Fruit fly (Drosophila melanogaster) whole organism, embryonic: Measurements from ENCODE around the gene jus.

Experiments
- Abd-B ChIP-seq: fragments of 200-800 bp; sonication (Bioruptor generic); optimal IDR thresholded peaks from 2 replicates; lab custom pipeline; 2018; ENCODE audit warnings: missing biosample characterization, mild to moderate bottlenecking, missing genetic modification characterization, moderate library complexity
- Atf6 ChIP-seq: fragments of 200-800 bp; sonication (Bioruptor generic); IDR thresholded peaks from 2 replicates; pipeline ENCODE4 v1.3.6; 2022; ENCODE audit warnings: missing biosample characterization, missing genetic modification characterization
- Awh ChIP-seq: fragments of 200-800 bp; sonication (Bioruptor generic); IDR thresholded peaks from 2 replicates; pipeline ENCODE4, ENCODE4 v1.3.6; 2022; ENCODE audit warnings: missing biosample characterization, missing genetic modification characterization
- Bdp1 ChIP-seq: fragments of 200-800 bp; sonication (Bioruptor generic); optimal IDR thresholded peaks from 3 replicates; lab custom pipeline; 2016; ENCODE audit warnings: missing biosample characterization, missing genetic modification characterization
- Bgb ChIP-seq: fragments of 200-800 bp; sonication (Bioruptor generic); IDR thresholded peaks from 2 replicates; pipeline ENCODE4 v1.3.6; 2022; ENCODE audit warnings: missing biosample characterization, missing genetic modification characterization; ENCODE audit not compliant: partially characterized antibody
- Blimp-1 ChIP-seq: fragments of 200-800 bp; sonication (Bioruptor generic); optimal IDR thresholded peaks from 3 replicates; lab custom pipeline; 2018; ENCODE audit warnings: missing biosample characterization, missing genetic modification characterization, mild to moderate bottlenecking, moderate library complexity, missing genetic modification reagents
- CG10462 ChIP-seq: fragments of 200-800 bp; sonication (Bioruptor generic); optimal IDR thresholded peaks from 2 replicates; lab custom pipeline; 2016; ENCODE audit warnings: missing biosample characterization, missing genetic modification characterization
- CG10543 ChIP-seq: fragments of 200-800 bp; sonication (Bioruptor generic); optimal IDR thresholded peaks from 3 replicates; lab custom pipeline; 2017; ENCODE audit warnings: missing biosample characterization, mild to moderate bottlenecking, missing genetic modification characterization, moderate library complexity
- CG12104 ChIP-seq: fragments of 200-800 bp; sonication (Bioruptor generic); optimal IDR thresholded peaks from 3 replicates; lab custom pipeline; 2016; ENCODE audit warnings: missing biosample characterization, missing genetic modification characterization
- CG12299 ChIP-seq: fragments of 200-800 bp; sonication (Bioruptor generic); optimal IDR thresholded peaks from 2 replicates; lab custom pipeline; 2018; ENCODE audit warnings: missing biosample characterization, mild to moderate bottlenecking, missing genetic modification characterization
- CG13775 ChIP-seq: fragments of 200-800 bp; sonication (Bioruptor generic); optimal IDR thresholded peaks from 3 replicates; lab custom pipeline; 2017; ENCODE audit warnings: missing biosample characterization, mild to moderate bottlenecking, missing genetic modification characterization
- CG15601 ChIP-seq: fragments of 200-800 bp; sonication (Bioruptor generic); optimal IDR thresholded peaks from 3 replicates; lab custom pipeline; 2019; ENCODE audit warnings: missing biosample characterization, mild to moderate bottlenecking, missing genetic modification characterization, moderate library complexity
- CG16863 ChIP-seq: fragments of 200-800 bp; sonication (Bioruptor generic); optimal IDR thresholded peaks from 3 replicates; lab custom pipeline; 2016; ENCODE audit warnings: missing biosample characterization, missing genetic modification characterization
- CG17912 ChIP-seq: fragments of 200-800 bp; sonication (Bioruptor generic); optimal IDR thresholded peaks from 2 replicates; lab custom pipeline; 2018; ENCODE audit warnings: missing biosample characterization, mild to moderate bottlenecking, missing genetic modification characterization
- CG18011 ChIP-seq: fragments of 200-800 bp; sonication (Bioruptor generic); optimal IDR thresholded peaks from 2 replicates; lab custom pipeline; 2017; ENCODE audit warnings: missing biosample characterization, missing genetic modification characterization, mild to moderate bottlenecking, moderate library complexity, missing genotype
- CG1832 ChIP-seq: fragments of 200-800 bp; sonication (Bioruptor generic); optimal IDR thresholded peaks from 2 replicates; lab custom pipeline; 2017; ENCODE audit warnings: missing biosample characterization, mild to moderate bottlenecking, missing genetic modification characterization, inconsistent platforms
- CG2889 ChIP-seq: fragments of 200-800 bp; sonication (Bioruptor generic); IDR thresholded peaks from 3 replicates; pipeline ENCODE4 v1.3.6; 2022; ENCODE audit warnings: missing biosample characterization, missing genetic modification characterization
- CG32767 ChIP-seq: fragments of 200-800 bp; sonication (Bioruptor generic); IDR thresholded peaks from 2 replicates; pipeline ENCODE4 v1.3.6; 2022; ENCODE audit warnings: missing biosample characterization, missing genetic modification characterization
- CG34224 ChIP-seq: fragments of 200-800 bp; sonication (Bioruptor generic); IDR thresholded peaks from 3 replicates; pipeline ENCODE4 v1.3.6; 2022; ENCODE audit warnings: missing biosample characterization, missing genetic modification characterization; ENCODE audit not compliant: partially characterized antibody
- CG6683 ChIP-seq: fragments of 200-800 bp; sonication (Bioruptor generic); optimal IDR thresholded peaks from 2 replicates; lab custom pipeline; 2017; ENCODE audit warnings: missing biosample characterization, mild to moderate bottlenecking, missing genetic modification characterization, missing genetic modification reagents
- CG6854 ChIP-seq: fragments of 200-800 bp; sonication (Bioruptor generic); optimal IDR thresholded peaks from 3 replicates; lab custom pipeline; 2017; ENCODE audit warnings: missing biosample characterization, mild to moderate bottlenecking, missing genetic modification characterization
- CG7963 ChIP-seq: fragments of 200-800 bp; sonication (Bioruptor generic); IDR thresholded peaks from 3 replicates; pipeline ENCODE4 v1.3.6; 2022; ENCODE audit warnings: missing biosample characterization, missing genetic modification characterization; ENCODE audit not compliant: partially characterized antibody
- CG9215 ChIP-seq: fragments of 200-800 bp; sonication (Bioruptor generic); IDR thresholded peaks from 2 replicates; pipeline ENCODE4 v1.3.6; 2022; ENCODE audit warnings: missing biosample characterization, missing genetic modification characterization
- CG9609 ChIP-seq: fragments of 200-800 bp; sonication (Bioruptor generic); optimal IDR thresholded peaks from 3 replicates; lab custom pipeline; 2016; ENCODE audit warnings: missing biosample characterization, missing genetic modification characterization
- CoRest ChIP-seq: fragments of 200-800 bp; sonication (Bioruptor generic); optimal IDR thresholded peaks from 3 replicates; lab custom pipeline; 2018; ENCODE audit warnings: missing biosample characterization, mild to moderate bottlenecking, missing genetic modification characterization, moderate library complexity
- D ChIP-seq, 2 experiments: fragments of 200-800 bp in 1 of 2; fragments of >200 bp in 1 of 2; sonication (Bioruptor generic) in 1 of 2; optimal IDR thresholded peaks; 2 replicates in 1 of 2; 3 replicates in 1 of 2; lab custom pipeline; 2017; ENCODE audit warnings: mild to moderate bottlenecking in 1 of 2, missing biosample characterization in 1 of 2, missing genetic modification characterization in 1 of 2, missing genetic modification reagents in 1 of 2
- Fer2 ChIP-seq: fragments of 200-800 bp; sonication (Bioruptor generic); optimal IDR thresholded peaks from 2 replicates; lab custom pipeline; 2018; ENCODE audit warnings: missing biosample characterization, mild to moderate bottlenecking, missing genetic modification characterization, moderate library complexity
- H15 ChIP-seq: fragments of 200-800 bp; sonication (Bioruptor generic); IDR thresholded peaks from 3 replicates; pipeline ENCODE4 v1.3.6; 2022; ENCODE audit warnings: missing biosample characterization, missing genetic modification characterization
- HmgD ChIP-seq: fragments of 200-800 bp; sonication (Bioruptor generic); optimal IDR thresholded peaks from 3 replicates; lab custom pipeline; 2016; ENCODE audit warnings: missing biosample characterization, missing genetic modification characterization
- Hr39 ChIP-seq: fragments of >200 bp; optimal IDR thresholded peaks from 2 replicates; lab custom pipeline; 2017
- Poxn ChIP-seq: fragments of 200-800 bp; sonication (Bioruptor generic); IDR thresholded peaks from 2 replicates; pipeline ENCODE4 v1.3.6; 2022; ENCODE audit warnings: missing biosample characterization, missing genetic modification characterization
- Rx ChIP-seq: fragments of 200-800 bp; sonication (Bioruptor generic); IDR thresholded peaks from 2 replicates; pipeline ENCODE4 v1.3.6; 2022; ENCODE audit warnings: missing biosample characterization, missing genetic modification characterization
- Stat92E ChIP-seq, 3 experiments: fragments of >200 bp in 2 of 3; fragments of 200-800 bp in 1 of 3; sonication (Bioruptor generic) in 1 of 3; optimal IDR thresholded peaks; 2 replicates each; lab custom pipeline; 2017 to 2019; ENCODE audit warnings: missing biosample characterization in 3 of 3, missing genetic modification characterization in 3 of 3, mild to moderate bottlenecking in 1 of 3, moderate library complexity in 1 of 3
- Vsx1 ChIP-seq: fragments of 200-800 bp; sonication (Bioruptor generic); optimal IDR thresholded peaks from 2 replicates; lab custom pipeline; 2017; ENCODE audit warnings: missing biosample characterization, mild to moderate bottlenecking, missing genetic modification characterization, missing genetic modification reagents
- aop ChIP-seq: fragments of 200-800 bp; sonication (Bioruptor generic); IDR thresholded peaks from 2 replicates; pipeline ENCODE4 v1.3.6; 2022; ENCODE audit warnings: missing biosample characterization, missing genetic modification characterization
- bbx ChIP-seq: fragments of 200-800 bp; sonication (Bioruptor generic); IDR thresholded peaks from 2 replicates; pipeline ENCODE4 v1.3.6; 2022; ENCODE audit warnings: missing biosample characterization, missing genetic modification characterization; ENCODE audit not compliant: partially characterized antibody
- bcd ChIP-seq: fragments of 200-800 bp; sonication (Bioruptor generic); optimal IDR thresholded peaks from 2 replicates; lab custom pipeline; 2017; ENCODE audit warnings: missing biosample characterization, mild to moderate bottlenecking, missing genetic modification characterization
- btn ChIP-seq: fragments of 200-800 bp; sonication (Bioruptor generic); optimal IDR thresholded peaks from 2 replicates; lab custom pipeline; 2016; ENCODE audit warnings: missing biosample characterization, missing genetic modification characterization
- dmrt11E ChIP-seq: fragments of 200-800 bp; sonication (Bioruptor generic); optimal IDR thresholded peaks from 3 replicates; lab custom pipeline; 2018; ENCODE audit warnings: missing biosample characterization, mild to moderate bottlenecking, missing genetic modification characterization, moderate library complexity
- gro ChIP-seq: fragments of 200-800 bp; sonication (Bioruptor generic); optimal IDR thresholded peaks from 2 replicates; lab custom pipeline; 2016; ENCODE audit warnings: missing biosample characterization, missing genetic modification characterization
- h ChIP-seq: fragments of >200 bp; optimal IDR thresholded peaks from 2 replicates; lab custom pipeline; 2017
- hkb ChIP-seq, 2 experiments: fragments of 200-800 bp in 1 of 2; fragments of >200 bp in 1 of 2; sonication (Bioruptor generic) in 1 of 2; IDR thresholded peaks in 1 of 2; optimal IDR thresholded peaks in 1 of 2; 2 replicates each; pipeline versions ENCODE4 v1.3.6 to Lab custom; 2017 to 2022; ENCODE audit warnings: missing biosample characterization in 1 of 2, missing genetic modification characterization in 1 of 2
- ind ChIP-seq: fragments of 200-800 bp; sonication (Bioruptor generic); optimal IDR thresholded peaks from 3 replicates; lab custom pipeline; 2016; ENCODE audit warnings: missing biosample characterization, missing genetic modification characterization
- lbe ChIP-seq: fragments of 200-800 bp; sonication (Bioruptor generic); optimal IDR thresholded peaks from 2 replicates; lab custom pipeline; 2016; ENCODE audit warnings: missing biosample characterization, mild to moderate bottlenecking, missing genetic modification characterization
- pum ChIP-seq: fragments of 200-800 bp; sonication (Bioruptor generic); optimal IDR thresholded peaks from 2 replicates; lab custom pipeline; 2016; ENCODE audit warnings: missing biosample characterization, missing genetic modification characterization
- ranshi ChIP-seq: fragments of 200-800 bp; sonication (Bioruptor generic); IDR thresholded peaks from 2 replicates; pipeline ENCODE4 v1.3.6; 2022; ENCODE audit warnings: missing biosample characterization, missing genetic modification characterization
- ro ChIP-seq: fragments of 200-800 bp; sonication (Bioruptor generic); IDR thresholded peaks from 2 replicates; pipeline ENCODE4 v1.3.6; 2022; ENCODE audit warnings: missing biosample characterization, missing genetic modification characterization
- sd ChIP-seq: fragments of 200-800 bp; sonication (Bioruptor generic); optimal IDR thresholded peaks from 3 replicates; lab custom pipeline; 2018; ENCODE audit warnings: missing biosample characterization, mild to moderate bottlenecking, missing genetic modification characterization, moderate library complexity
- vnd ChIP-seq: fragments of 200-800 bp; sonication (Bioruptor generic); IDR thresholded peaks from 3 replicates; pipeline ENCODE4 v1.3.6; 2022; ENCODE audit warnings: missing biosample characterization, missing genetic modification characterization; ENCODE audit not compliant: partially characterized antibody
- zfh1 ChIP-seq: fragments of 200-800 bp; sonication (Bioruptor generic); IDR thresholded peaks from 3 replicates; pipeline ENCODE4 v1.3.6; 2022; ENCODE audit warnings: missing biosample characterization, missing genetic modification characterization

jus gene

DNA sequence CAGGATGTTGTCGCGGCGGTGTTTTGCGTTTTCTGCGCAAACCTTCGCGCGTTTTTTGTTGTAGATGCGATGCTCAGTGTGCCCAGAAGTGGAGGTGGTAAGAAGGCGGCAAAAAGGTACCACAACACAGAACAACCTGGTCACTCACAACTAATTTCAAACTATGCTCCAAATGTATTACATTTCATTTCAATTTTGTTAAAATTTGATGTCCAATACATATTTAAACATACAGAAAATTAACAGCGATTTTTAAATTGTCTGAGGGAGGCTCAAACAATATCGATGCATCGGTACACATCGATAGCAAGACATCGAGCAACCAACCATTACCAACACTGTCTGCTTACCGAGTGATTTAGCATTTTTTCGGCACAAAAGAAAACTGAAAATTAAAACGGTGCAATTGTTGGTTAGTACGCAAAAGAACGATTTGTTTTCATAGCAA lies 41.6 kb downstream of the jus start, which contains the start of the genes Slbp and Rpn2 (continued):
- TF ChIP-seq D (optimal IDR thresholded peaks at IDR 0.05; lab: Kevin White, UChicago) (no peak), D (GFP tag; optimal IDR thresholded peaks at IDR 0.05; lab: Kevin White, UChicago) (no peak), ranshi (GFP tag; lab: Robert Waterston, UW) (no peak), H15 (no peak), CG15601 (peak; percentile 10), bcd (GFP tag; lab: Kevin White, UChicago) (peak; percentile 28), CG10462 (GFP tag; lab: Kevin White, UChicago) (no peak), CG16863 (GFP tag; lab: Kevin White, UChicago) (peak; percentile 33), dmrt11E (tag; lab: Kevin White, UChicago) (peak; percentile 9), Stat92E (GFP tag; optimal IDR thresholded peaks at IDR 0.05; lab: Kevin White, UChicago) (peak in 1 of 3 experiments; percentile 21), CG9609 (GFP tag; lab: Kevin White, UChicago) (peak; percentile 65), pum (GFP tag; lab: Kevin White, UChicago) (peak; percentile 27), btn (GFP tag; lab: Kevin White, UChicago) (no peak), CG6854 (GFP tag; lab: Kevin White, UChicago) (no peak), CG32767 (GFP tag; lab: Robert Waterston, UW) (0 out of 2 replicates have a peak, but pooled peaks have one; percentile 9), Fer2 (tag; lab: Kevin White, UChicago) (no peak), Hr39 (lab: Kevin White, UChicago) (no peak), lbe (GFP tag; lab: Kevin White, UChicago) (peak; percentile 74), bbx (GFP tag; lab: Robert Waterston, UW) (peak; percentile 90), sd (tag; lab: Kevin White, UChicago) (no peak), CG9215 (GFP tag; lab: Robert Waterston, UW) (no peak), zfh1 (GFP tag; lab: Robert Waterston, UW) (no peak), CG6683 (GFP tag; lab: Kevin White, UChicago) (peak; percentile 37), CG7963 (peak; percentile 80), Bdp1 (peak; percentile 15), CG13775 (peak; percentile 26), Bgb (peak; percentile 95), CG2889 (GFP tag; lab: Robert Waterston, UW) (no peak), ind (GFP tag; lab: Kevin White, UChicago) (peak; percentile 19), CG12299 (tag; lab: Kevin White, UChicago) (peak; percentile 43), CG10543 (GFP tag; lab: Kevin White, UChicago) (peak; percentile 21), ro (no peak), Awh (GFP tag; lab: Robert Waterston, UW) (no peak), Blimp-1 (GFP tag; lab: Kevin White, UChicago) (no peak), h (lab: Kevin White, UChicago) (no peak), CG34224 (GFP tag; lab: Robert Waterston, UW) (peak; percentile 97), CG1832 (GFP tag; lab: Kevin White, UChicago) (no peak), CoRest (tag; lab: Kevin White, UChicago) (peak; percentile 50), vnd (GFP tag; lab: Robert Waterston, UW) (peak; percentile 87), Abd-B (GFP tag; lab: Kevin White, UChicago) (no peak), Poxn (no peak), CG18011 (GFP tag; lab: Kevin White, UChicago) (peak; percentile 30), HmgD (GFP tag; lab: Kevin White, UChicago) (peak; percentile 62), Atf6 (GFP tag; lab: Robert Waterston, UW) (no peak), aop (GFP tag; lab: Robert Waterston, UW) (no peak), CG12104 (GFP tag; lab: Kevin White, UChicago) (peak; percentile 29), Rx (GFP tag; lab: Robert Waterston, UW) (no peak), Vsx1 (GFP tag; lab: Kevin White, UChicago) (no peak), gro (peak; percentile 84), CG17912 (GFP tag; lab: Kevin White, UChicago) (no peak), hkb (optimal IDR thresholded peaks at IDR 0.05; lab: Kevin White, UChicago) (peak; percentile 82), hkb (GFP tag; IDR thresholded peaks at IDR 0.05; lab: Robert Waterston, UW) (no peak; the same call in 1 of the 2 replicates)
